Fruit fly (Drosophila melanogaster): ENCODE data around the gene CG15260.

CG15260 gene

dm6 chr2L:15254229-15254861 lies 37.7 kb downstream of the CG15260 start (continued):
- no peak for TF ChIP-seq CG8944 (GFP tag; optimal IDR thresholded peaks at IDR 0.05)
- no peak for TF ChIP-seq Sry-β (GFP tag; optimal IDR thresholded peaks at IDR 0.05)
- TF ChIP-seq CG9437 (GFP tag; optimal IDR thresholded peaks at IDR 0.05): peak; percentile 42
- peak; percentile 47; the same call in 1 of the 3 replicates for TF ChIP-seq zfh1 (GFP tag; IDR thresholded peaks at IDR 0.05)
- peak; percentile 28 for TF ChIP-seq pum (GFP tag; optimal IDR thresholded peaks at IDR 0.05)
- TF ChIP-seq H2.0 (GFP tag; IDR thresholded peaks at IDR 0.05): no peak
- TF ChIP-seq CG13296 (GFP tag; optimal IDR thresholded peaks at IDR 0.05): peak; percentile 38
- TF ChIP-seq CG16863 (GFP tag; optimal IDR thresholded peaks at IDR 0.05): no peak
- TF ChIP-seq CG32772 (GFP tag; IDR thresholded peaks at IDR 0.05): no peak
- peak; percentile 44; the same call in 1 of the 2 replicates for TF ChIP-seq E2f2 (GFP tag; IDR thresholded peaks at IDR 0.05)
- TF ChIP-seq Ets97D (GFP tag; optimal IDR thresholded peaks at IDR 0.05): no peak
- peak; percentile 74 for TF ChIP-seq Rfx (GFP tag; IDR thresholded peaks at IDR 0.05)
- TF ChIP-seq CG34376 (GFP tag; optimal IDR thresholded peaks at IDR 0.05): peak; percentile 17
- no peak for TF ChIP-seq bbx (GFP tag; IDR thresholded peaks at IDR 0.05; ENCODE audit: partially characterized antibody)
- peak; percentile 31 for TF ChIP-seq CG14710 (tag; optimal IDR thresholded peaks at IDR 0.05)
- no peak for TF ChIP-seq h (optimal IDR thresholded peaks at IDR 0.05)
- TF ChIP-seq Ada2b (GFP tag; IDR thresholded peaks at IDR 0.05): peak; percentile 55; the same call in 1 of the 2 replicates
- TF ChIP-seq CG10366 (GFP tag; IDR thresholded peaks at IDR 0.05): peak; percentile 62
- TF ChIP-seq CG2889 (GFP tag; IDR thresholded peaks at IDR 0.05): no peak
- TF ChIP-seq sug (tag; optimal IDR thresholded peaks at IDR 0.05): peak; percentile 16
- no peak for TF ChIP-seq Rx (GFP tag; IDR thresholded peaks at IDR 0.05)
- no peak for TF ChIP-seq sr (GFP tag; IDR thresholded peaks at IDR 0.05)
- TF ChIP-seq Atf3 (GFP tag; optimal IDR thresholded peaks at IDR 0.05): peak; percentile 7
- TF ChIP-seq unc-4 (GFP tag; IDR thresholded peaks at IDR 0.05; ENCODE audit: partially characterized antibody): no peak
- TF ChIP-seq CG12236 (GFP tag; optimal IDR thresholded peaks at IDR 0.05): no peak
- TF ChIP-seq CG15269 (tag; optimal IDR thresholded peaks at IDR 0.05): no peak
- TF ChIP-seq danr (GFP tag; IDR thresholded peaks at IDR 0.05): no peak
- no peak for TF ChIP-seq CG34422 (GFP tag; IDR thresholded peaks at IDR 0.05)
- TF ChIP-seq CG9215 (GFP tag; IDR thresholded peaks at IDR 0.05): peak; percentile 45
- TF ChIP-seq tna (GFP tag; IDR thresholded peaks at IDR 0.05; ENCODE audit: partially characterized antibody): no peak
- TF ChIP-seq CG9797 (GFP tag; optimal IDR thresholded peaks at IDR 0.05): no peak
- peak; percentile 52 for TF ChIP-seq Myb (GFP tag; optimal IDR thresholded peaks at IDR 0.05)
- peak; percentile 91 for TF ChIP-seq Ets65A (GFP tag)
- TF ChIP-seq sisA (GFP tag; IDR thresholded peaks at IDR 0.05): peak; percentile 13; the same call in 1 of the 2 replicates
- no peak for TF ChIP-seq CG12299 (tag; optimal IDR thresholded peaks at IDR 0.05)
- peak; percentile 79 for TF ChIP-seq Ptx1 (GFP tag; IDR thresholded peaks at IDR 0.05)
- TF ChIP-seq sob (GFP tag; IDR thresholded peaks at IDR 0.05): peak; percentile 63; the same call in 1 of the 2 replicates
- peak; percentile 60 for TF ChIP-seq CG12391 (tag; optimal IDR thresholded peaks at IDR 0.05)
- TF ChIP-seq CG3281 (GFP tag; optimal IDR thresholded peaks at IDR 0.05): peak; percentile 46
- TF ChIP-seq CG7372 (GFP tag; IDR thresholded peaks at IDR 0.05): no peak
- no peak for TF ChIP-seq CG11696 (GFP tag; IDR thresholded peaks at IDR 0.05)
- TF ChIP-seq vvl (GFP tag; IDR thresholded peaks at IDR 0.05): peak; percentile 77
- no peak for TF ChIP-seq Eip74EF (GFP tag; optimal IDR thresholded peaks at IDR 0.05)
- TF ChIP-seq CG9817 (tag; optimal IDR thresholded peaks at IDR 0.05): peak; percentile 5
- TF ChIP-seq CG14965 (GFP tag; optimal IDR thresholded peaks at IDR 0.05; ENCODE audit: borderline replicate concordance): no peak
- TF ChIP-seq CG14441 (GFP tag; IDR thresholded peaks at IDR 0.05): peak; percentile 52; the same call in 1 of the 2 replicates
- no peak for TF ChIP-seq CG15479 (GFP tag; optimal IDR thresholded peaks at IDR 0.05)
- no peak for TF ChIP-seq vnd (GFP tag; IDR thresholded peaks at IDR 0.05; ENCODE audit: partially characterized antibody)
- no peak for TF ChIP-seq gt (GFP tag; IDR thresholded peaks at IDR 0.05)
- no peak for TF ChIP-seq CG4707 (GFP tag; optimal IDR thresholded peaks at IDR 0.05)
- peak; percentile 37 for TF ChIP-seq Asciz (GFP tag; optimal IDR thresholded peaks at IDR 0.05)

All from whole organism, embryonic.